Worm (Caenorhabditis elegans): ENCODE results near the gene col-117.

DNA sequence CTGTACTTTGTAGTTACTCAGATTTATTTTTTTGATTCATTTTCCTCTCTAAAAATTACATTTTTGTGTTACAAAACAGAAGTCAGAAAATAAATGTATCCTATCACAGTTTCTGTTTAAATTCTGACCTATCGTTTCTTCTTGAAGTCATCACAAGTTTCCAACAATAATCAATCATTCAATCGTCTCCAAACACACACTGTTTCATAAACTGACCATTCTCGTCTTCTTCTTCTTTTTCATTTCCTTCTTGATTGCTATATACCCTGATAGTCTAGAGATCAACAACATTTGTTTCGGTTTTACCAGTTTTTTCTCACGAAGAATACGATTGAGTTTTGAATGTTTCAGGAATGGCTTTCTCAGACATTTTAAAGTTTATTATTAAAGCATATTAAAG is 8.8 kb downstream of the col-117 start:
- TF ChIP-seq sox-4 (tag; optimal IDR thresholded peaks at IDR 0.05), result no peak
- TF ChIP-seq nhr-90 (tag; optimal IDR thresholded peaks at IDR 0.05; ENCODE audit: poor library complexity), result peak; percentile 13
- no peak for TF ChIP-seq lin-13 (GFP tag; optimal IDR thresholded peaks at IDR 0.05)
- TF ChIP-seq nhr-85 (tag), result peak; percentile 84
- no peak for TF ChIP-seq sptf-1 (tag; optimal IDR thresholded peaks at IDR 0.05)
- no peak for TF ChIP-seq nhr-237 (tag; optimal IDR thresholded peaks at IDR 0.05)

Data from whole organism, L1 larva.